Worm (Caenorhabditis elegans) whole organism, L1 larva: ENCODE data around the gene spe-6.

Experiments used
- aha-1 ChIP-seq: fragments of 150-350 bp; optimal IDR thresholded peaks from 2 replicates; lab custom pipeline; 2014; ENCODE audit warnings: missing biosample characterization, missing genetic modification characterization
- blmp-1 ChIP-seq: fragments of 150-350 bp; optimal IDR thresholded peaks from 2 replicates; lab custom pipeline; 2014; ENCODE audit warnings: missing biosample characterization, missing genetic modification characterization
- fos-1 ChIP-seq: fragments of 150-350 bp; optimal IDR thresholded peaks from 2 replicates; lab custom pipeline; 2014; ENCODE audit warnings: missing biosample characterization, missing genetic modification characterization
- lin-14 ChIP-seq: fragments of 200-800 bp; sonication (Bioruptor generic); optimal IDR thresholded peaks from 2 replicates; lab custom pipeline; 2018; ENCODE audit warnings: mild to moderate bottlenecking, missing genetic modification characterization, moderate library complexity, missing compliant biosample characterization
- mab-9 ChIP-seq: fragments of 200-800 bp; sonication (Bioruptor generic); IDR thresholded peaks from 2 replicates; pipeline ENCODE4 v1.3.6; 2022; ENCODE audit warnings: missing genetic modification reagents, missing genetic modification characterization, missing compliant biosample characterization
- nhr-12 ChIP-seq: sonication (generic microtip); optimal IDR thresholded peaks from 2 replicates; lab custom pipeline; 2017; ENCODE audit warnings: missing biosample characterization, missing genetic modification characterization
- nhr-237 ChIP-seq: fragments of 150-350 bp; optimal IDR thresholded peaks from 2 replicates; lab custom pipeline; 2014; ENCODE audit warnings: missing biosample characterization, missing genetic modification characterization
- nhr-77 ChIP-seq: fragments of 150-350 bp; optimal IDR thresholded peaks from 2 replicates; lab custom pipeline; 2014; ENCODE audit warnings: missing biosample characterization, missing genetic modification characterization
- nhr-85 ChIP-seq: sonication (generic microtip); peaks from one replicate; lab custom pipeline; 2016; ENCODE audit warnings: missing genetic modification characterization, inconsistent platforms, missing compliant biosample characterization
- unc-130 ChIP-seq: fragments of 150-350 bp; optimal IDR thresholded peaks from 2 replicates; lab custom pipeline; 2017; ENCODE audit warnings: missing biosample characterization, missing genetic modification characterization, inconsistent platforms
- ztf-11 ChIP-seq, 2 experiments: sonication (generic microtip); optimal IDR thresholded peaks; 2 replicates each; lab custom pipeline; 2016 to 2017; ENCODE audit warnings: missing genetic modification characterization in 2 of 2, missing biosample characterization in 1 of 2, missing compliant biosample characterization in 1 of 2

- TF ChIP-seq lin-14 (GFP tag; lab: Kevin White, UChicago) = no peak
- no peak for TF ChIP-seq nhr-12 (tag; lab: Kevin White, UChicago)
- TF ChIP-seq ztf-11 (tag; optimal IDR thresholded peaks at IDR 0.05; lab: Kevin White, UChicago) = no peak
- no peak for TF ChIP-seq aha-1 (tag; lab: Kevin White, UChicago)
- TF ChIP-seq mab-9 = no peak
- TF ChIP-seq unc-130 (tag; lab: Kevin White, UChicago) = no peak
- no peak for TF ChIP-seq fos-1
- TF ChIP-seq blmp-1 = no peak
- no peak for TF ChIP-seq nhr-85 (tag; lab: Kevin White, UChicago)
- TF ChIP-seq nhr-237 = no peak
- no peak for TF ChIP-seq nhr-77 (tag; lab: Kevin White, UChicago)
Observed at ce11 chrIII:11488662-11489349, 16.5 kb upstream of the spe-6 start.
